Worm (Caenorhabditis elegans) whole organism, L1 larva: ENCODE data around the gene F13A2.1.

Source experiments
- blmp-1 ChIP-seq: fragments of 150-350 bp; optimal IDR thresholded peaks from 2 replicates; lab custom pipeline; 2014; ENCODE audit warnings: missing biosample characterization, missing genetic modification characterization
- fos-1 ChIP-seq: fragments of 150-350 bp; optimal IDR thresholded peaks from 2 replicates; lab custom pipeline; 2014; ENCODE audit warnings: missing biosample characterization, missing genetic modification characterization
- lin-13 ChIP-seq: fragments of 150-350 bp; optimal IDR thresholded peaks from 2 replicates; lab custom pipeline; 2014; ENCODE audit warnings: missing biosample characterization, missing genetic modification reagents, missing genetic modification characterization

- TF ChIP-seq blmp-1 (no peak), lin-13 (no peak), fos-1 (tag; lab: Kevin White, UChicago) (no peak)
Measured at ce11 chrV:4364517-4364916, 17.7 kb downstream of the F13A2.1 start, which contains the start of gene grl-13.
